Worm (Caenorhabditis elegans) whole organism, midembryonic: Measurements from ENCODE around the gene pnk-4.

Source experiments
- flt-1 ChIP-seq: fragments of 200-800 bp; sonication (Bioruptor generic); IDR thresholded peaks from 2 replicates; pipeline ENCODE4 v1.3.6; 2022; ENCODE audit warnings: missing genetic modification characterization, missing compliant biosample characterization
- tab-1 ChIP-seq: fragments of 200-800 bp; sonication (Bioruptor generic); IDR thresholded peaks from 2 replicates; pipeline ENCODE4 v1.3.6; 2022; ENCODE audit warnings: missing genetic modification characterization, missing compliant biosample characterization
- ztf-29 ChIP-seq: fragments of 200-800 bp; sonication (Bioruptor generic); IDR thresholded peaks from 2 replicates; pipeline ENCODE4 v1.3.6; 2022; ENCODE audit warnings: missing genetic modification reagents, missing genetic modification characterization, missing compliant biosample characterization

DNA sequence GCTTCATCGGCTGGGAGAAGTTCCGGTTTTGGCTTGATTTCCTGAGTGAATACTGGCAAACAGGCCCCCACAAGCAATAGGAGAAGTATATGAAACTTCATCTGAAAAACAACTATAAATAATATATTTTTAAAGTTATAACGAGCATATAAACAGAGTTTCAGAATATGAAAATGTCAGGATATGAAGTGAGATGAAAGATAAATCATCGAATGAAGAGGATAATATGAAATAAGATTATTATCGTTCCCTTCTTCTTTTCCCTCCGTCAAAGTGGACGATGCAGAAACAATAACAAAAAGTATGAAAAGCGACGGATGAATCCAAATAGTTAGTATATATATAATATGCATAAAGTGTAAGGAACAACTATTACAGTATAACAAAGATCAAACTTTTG is 9.3 kb downstream of the pnk-4 start, which contains the start of gene acn-1:
- no peak for TF ChIP-seq ztf-29 (GFP tag; lab: Robert Waterston, UW)
- TF ChIP-seq tab-1 (GFP tag; lab: Robert Waterston, UW), result no peak
- no peak for TF ChIP-seq flt-1 (GFP tag; lab: Robert Waterston, UW)
